Fruit fly (Drosophila melanogaster) whole organism, prepupa: ENCODE results near the gene GABA-B-R2.

Experiments
- CG11294 ChIP-seq: fragments of 200-800 bp; sonication (Bioruptor generic); IDR thresholded peaks from 2 replicates; pipeline ENCODE4 v1.3.6; 2022; ENCODE audit warnings: missing biosample characterization, missing genetic modification characterization
- CG11762 ChIP-seq: fragments of 200-800 bp; sonication (Bioruptor generic); optimal IDR thresholded peaks from 3 replicates; lab custom pipeline; 2016; ENCODE audit warnings: missing biosample characterization, missing genetic modification characterization; ENCODE audit not compliant: insufficient read depth
- CG15336 ChIP-seq: fragments of 200-800 bp; sonication (Bioruptor generic); IDR thresholded peaks from 2 replicates; pipeline ENCODE4 v1.3.6; 2022; ENCODE audit warnings: missing biosample characterization, missing genetic modification characterization
- CG1621 ChIP-seq: fragments of 200-800 bp; sonication (Bioruptor generic); optimal IDR thresholded peaks from 3 replicates; lab custom pipeline; 2018; ENCODE audit warnings: missing biosample characterization, mild to moderate bottlenecking, missing genetic modification characterization
- CG3032 ChIP-seq: fragments of 200-800 bp; optimal IDR thresholded peaks from 2 replicates; lab custom pipeline; 2019; ENCODE audit warnings: missing biosample characterization, mild to moderate bottlenecking, missing genetic modification characterization, moderate library complexity
- CG32006 ChIP-seq: fragments of 200-800 bp; sonication (Bioruptor generic); optimal IDR thresholded peaks from 3 replicates; lab custom pipeline; 2017; ENCODE audit warnings: missing biosample characterization, mild to moderate bottlenecking, missing genetic modification characterization
- CG3919 ChIP-seq: fragments of 200-800 bp; sonication (Bioruptor generic); optimal IDR thresholded peaks from 3 replicates; lab custom pipeline; 2016; ENCODE audit warnings: missing biosample characterization, missing genetic modification characterization
- CG4318 ChIP-seq: fragments of 200-800 bp; sonication (Bioruptor generic); optimal IDR thresholded peaks from 3 replicates; lab custom pipeline; 2017; ENCODE audit warnings: missing biosample characterization, mild to moderate bottlenecking, missing genetic modification characterization
- CG6163 ChIP-seq: fragments of 200-800 bp; sonication (Bioruptor generic); IDR thresholded peaks from 3 replicates; pipeline ENCODE4 v1.3.6; 2022; ENCODE audit warnings: missing biosample characterization, missing genetic modification characterization
- CG6276 ChIP-seq: fragments of 200-800 bp; sonication (Bioruptor generic); optimal IDR thresholded peaks from 2 replicates; lab custom pipeline; 2017; ENCODE audit warnings: missing biosample characterization, mild to moderate bottlenecking, missing genetic modification characterization
- CG6808 ChIP-seq: fragments of 200-800 bp; sonication (Bioruptor generic); optimal IDR thresholded peaks from 3 replicates; lab custom pipeline; 2017; ENCODE audit warnings: missing biosample characterization, missing genetic modification characterization, mild to moderate bottlenecking, moderate library complexity, missing genetic modification reagents
- CG6854 ChIP-seq: fragments of 200-800 bp; sonication (Bioruptor generic); optimal IDR thresholded peaks from 2 replicates; lab custom pipeline; 2017; ENCODE audit warnings: missing biosample characterization, mild to moderate bottlenecking, missing genetic modification characterization
- CG7368 ChIP-seq: fragments of 200-800 bp; sonication (Bioruptor generic); optimal IDR thresholded peaks from 3 replicates; lab custom pipeline; 2016; ENCODE audit warnings: missing biosample characterization, missing genetic modification characterization
- CG8119 ChIP-seq: fragments of 200-800 bp; sonication (Bioruptor generic); IDR thresholded peaks from 3 replicates; pipeline ENCODE4 v1.3.6; 2022; ENCODE audit warnings: missing biosample characterization, missing genetic modification characterization
- Eip75B ChIP-seq: fragments of 200-800 bp; sonication (Bioruptor generic); optimal IDR thresholded peaks from 3 replicates; lab custom pipeline; 2016; ENCODE audit warnings: missing biosample characterization, missing genetic modification characterization
- Eip78C ChIP-seq: fragments of 200-800 bp; sonication (Bioruptor generic); peaks from one replicate; lab custom pipeline; 2016; ENCODE audit warnings: missing biosample characterization, missing genetic modification characterization
- Eip93F ChIP-seq: fragments of 200-800 bp; sonication (Bioruptor generic); optimal IDR thresholded peaks from 2 replicates; lab custom pipeline; 2016; ENCODE audit warnings: missing biosample characterization, mild to moderate bottlenecking, missing genetic modification characterization
- Ets96B ChIP-seq: fragments of 200-800 bp; optimal IDR thresholded peaks from 2 replicates; lab custom pipeline; 2019; ENCODE audit warnings: missing biosample characterization, mild to moderate bottlenecking, missing genetic modification characterization, moderate library complexity
- Hr38 ChIP-seq: sonication (Bioruptor generic); optimal IDR thresholded peaks from 2 replicates; lab custom pipeline; 2016; ENCODE audit warnings: missing biosample characterization, missing genetic modification characterization
- Hr39 ChIP-seq: fragments of 200-800 bp; sonication (Bioruptor generic); optimal IDR thresholded peaks from 2 replicates; lab custom pipeline; 2016; ENCODE audit warnings: missing biosample characterization, missing genetic modification characterization
- Hr4 ChIP-seq: fragments of 200-800 bp; sonication (Bioruptor generic); optimal IDR thresholded peaks from 3 replicates; lab custom pipeline; 2016; ENCODE audit warnings: missing biosample characterization, missing genetic modification characterization
- Lpt ChIP-seq: fragments of 200-800 bp; sonication (Bioruptor generic); optimal IDR thresholded peaks from 3 replicates; lab custom pipeline; 2016; ENCODE audit warnings: missing biosample characterization, missing genetic modification characterization
- Met ChIP-seq: fragments of 200-800 bp; sonication (Bioruptor generic); optimal IDR thresholded peaks from 3 replicates; lab custom pipeline; 2016; ENCODE audit warnings: missing biosample characterization, missing genetic modification characterization
- OdsH ChIP-seq: fragments of 200-800 bp; sonication (Bioruptor generic); optimal IDR thresholded peaks from 3 replicates; lab custom pipeline; 2016; ENCODE audit warnings: missing biosample characterization, missing genetic modification characterization
- Smox ChIP-seq: fragments of 200-800 bp; sonication (Bioruptor generic); optimal IDR thresholded peaks from 3 replicates; lab custom pipeline; 2016; ENCODE audit warnings: missing biosample characterization, missing genetic modification characterization
- achi ChIP-seq: fragments of 200-800 bp; sonication (Bioruptor generic); optimal IDR thresholded peaks from 3 replicates; lab custom pipeline; 2016; ENCODE audit warnings: missing biosample characterization, missing genetic modification characterization
- acj6 ChIP-seq: fragments of 200-800 bp; sonication (Bioruptor generic); optimal IDR thresholded peaks from 3 replicates; lab custom pipeline; 2016; ENCODE audit warnings: missing biosample characterization, missing genetic modification characterization
- dac ChIP-seq: fragments of 200-800 bp; sonication (Bioruptor generic); optimal IDR thresholded peaks from 2 replicates; lab custom pipeline; 2017; ENCODE audit warnings: missing biosample characterization, mild to moderate bottlenecking, missing genetic modification characterization
- dsx ChIP-seq: fragments of 200-800 bp; optimal IDR thresholded peaks from 3 replicates; lab custom pipeline; 2019; ENCODE audit warnings: missing biosample characterization, mild to moderate bottlenecking, missing genetic modification characterization, moderate library complexity; ENCODE audit not compliant: poor library complexity, severe bottlenecking
- eg ChIP-seq: fragments of 200-800 bp; sonication (Bioruptor generic); IDR thresholded peaks from 3 replicates; pipeline ENCODE4 v1.3.6; 2022; ENCODE audit warnings: missing biosample characterization, missing genetic modification characterization
- esn ChIP-seq: fragments of 200-800 bp; sonication (Bioruptor generic); optimal IDR thresholded peaks from 2 replicates; lab custom pipeline; 2016; ENCODE audit warnings: missing biosample characterization, mild to moderate bottlenecking, missing genetic modification characterization, moderate library complexity
- fd85E ChIP-seq: fragments of 200-800 bp; sonication (Bioruptor generic); optimal IDR thresholded peaks from 3 replicates; lab custom pipeline; 2016; ENCODE audit warnings: missing biosample characterization, missing genetic modification characterization
- fkh ChIP-seq: fragments of 200-800 bp; sonication (Bioruptor generic); optimal IDR thresholded peaks from 3 replicates; lab custom pipeline; 2017; ENCODE audit warnings: missing biosample characterization, mild to moderate bottlenecking, missing genetic modification characterization, moderate library complexity
- lz ChIP-seq: fragments of 200-800 bp; sonication (Bioruptor generic); optimal IDR thresholded peaks from 3 replicates; lab custom pipeline; 2016; ENCODE audit warnings: missing biosample characterization, missing genetic modification characterization
- net ChIP-seq: fragments of 200-800 bp; sonication (Bioruptor generic); optimal IDR thresholded peaks from 3 replicates; lab custom pipeline; 2016; ENCODE audit warnings: missing biosample characterization, missing genetic modification characterization
- pdm3 ChIP-seq: fragments of 200-800 bp; sonication (Bioruptor generic); optimal IDR thresholded peaks from 3 replicates; lab custom pipeline; 2016; ENCODE audit warnings: missing biosample characterization, missing genetic modification characterization
- ss ChIP-seq, 2 experiments: fragments of 200-800 bp; sonication (Bioruptor generic); optimal IDR thresholded peaks; 2 replicates in 1 of 2; 3 replicates in 1 of 2; lab custom pipeline; 2017 to 2018; ENCODE audit warnings: mild to moderate bottlenecking in 2 of 2, missing biosample characterization in 2 of 2, missing genetic modification characterization in 2 of 2, moderate library complexity in 1 of 2
- svp ChIP-seq: fragments of 200-800 bp; sonication (Bioruptor generic); peaks from one replicate; lab custom pipeline; 2016; ENCODE audit warnings: missing biosample characterization, missing genetic modification characterization
- topi ChIP-seq: fragments of 200-800 bp; sonication (Bioruptor generic); optimal IDR thresholded peaks from 3 replicates; lab custom pipeline; 2016; ENCODE audit warnings: missing biosample characterization, missing genetic modification characterization

The GABA-B-R2 gene

dm6 chr3R:21823076-21823475 lies 47.4 kb upstream of the GABA-B-R2 start (continued):
- TF ChIP-seq achi (GFP tag; lab: Kevin White, UChicago), result peak; percentile 34
- peak; percentile 5 for TF ChIP-seq dsx (GFP tag; lab: Kevin White, UChicago)
- 0 out of 3 replicates have a peak, but pooled peaks have one; percentile 37 for TF ChIP-seq CG6163 (GFP tag; lab: Robert Waterston, UW)
- TF ChIP-seq Eip75B (GFP tag; lab: Kevin White, UChicago), result no peak
- TF ChIP-seq CG6854 (GFP tag; lab: Kevin White, UChicago), result peak; percentile 78
- TF ChIP-seq Met (GFP tag; lab: Kevin White, UChicago), result peak; percentile 8
- no peak for TF ChIP-seq CG4318 (GFP tag; lab: Kevin White, UChicago)
- no peak for TF ChIP-seq fd85E (GFP tag; lab: Kevin White, UChicago)
- TF ChIP-seq Hr39 (GFP tag; lab: Kevin White, UChicago), result no peak
- no peak for TF ChIP-seq OdsH (GFP tag; lab: Kevin White, UChicago)
- TF ChIP-seq Eip93F (GFP tag; lab: Kevin White, UChicago), result no peak
- no peak for TF ChIP-seq net (GFP tag; lab: Kevin White, UChicago)
- TF ChIP-seq Lpt (GFP tag; lab: Kevin White, UChicago), result no peak
- peak; percentile 13 for TF ChIP-seq acj6 (GFP tag; lab: Kevin White, UChicago)
- TF ChIP-seq ss (GFP tag; optimal IDR thresholded peaks at IDR 0.05; lab: Kevin White, UChicago), result peak; percentile 51 to 74
- no peak for TF ChIP-seq CG1621 (tag; lab: Kevin White, UChicago)

- TF ChIP-seq CG32006 (GFP tag; lab: Kevin White, UChicago), result no peak
- no peak for TF ChIP-seq net (GFP tag; lab: Kevin White, UChicago)
- TF ChIP-seq CG11294 (GFP tag; lab: Robert Waterston, UW), result no peak
- TF ChIP-seq CG8119 (GFP tag; lab: Robert Waterston, UW), result no peak
- no peak for TF ChIP-seq CG15336
- TF ChIP-seq acj6 (GFP tag; lab: Kevin White, UChicago), result no peak
- TF ChIP-seq CG7368, result no peak
- no peak for TF ChIP-seq CG6808 (GFP tag; lab: Kevin White, UChicago)
- TF ChIP-seq CG11762 (GFP tag; lab: Kevin White, UChicago), result no peak
- TF ChIP-seq Lpt (GFP tag; lab: Kevin White, UChicago), result no peak
- no peak for TF ChIP-seq Smox (GFP tag; lab: Kevin White, UChicago)
- TF ChIP-seq Hr4 (GFP tag; lab: Kevin White, UChicago), result peak; percentile 3
- no peak for TF ChIP-seq lz (GFP tag; lab: Kevin White, UChicago)
- peak; percentile 5 for TF ChIP-seq Hr39 (GFP tag; lab: Kevin White, UChicago)
- TF ChIP-seq dsx (GFP tag; lab: Kevin White, UChicago), result no peak
- no peak for TF ChIP-seq CG1621 (tag; lab: Kevin White, UChicago)
- TF ChIP-seq CG3919 (GFP tag; lab: Kevin White, UChicago), result no peak
- no peak for TF ChIP-seq CG6854 (GFP tag; lab: Kevin White, UChicago)
- TF ChIP-seq CG6276 (GFP tag; lab: Kevin White, UChicago), result no peak
- no peak for TF ChIP-seq Ets96B (tag; lab: Kevin White, UChicago)
- TF ChIP-seq fkh, result peak; percentile 73
- no peak for TF ChIP-seq Hr38 (GFP tag; lab: Kevin White, UChicago)
- TF ChIP-seq dac, result no peak
- TF ChIP-seq eg (GFP tag; lab: Robert Waterston, UW), result no peak
- no peak for TF ChIP-seq Eip78C (GFP tag; lab: Kevin White, UChicago)
- TF ChIP-seq fd85E (GFP tag; lab: Kevin White, UChicago), result no peak
- peak; percentile 6 for TF ChIP-seq pdm3
- no peak for TF ChIP-seq Eip93F (GFP tag; lab: Kevin White, UChicago)
- TF ChIP-seq Eip75B (GFP tag; lab: Kevin White, UChicago), result no peak
- TF ChIP-seq esn (GFP tag; lab: Kevin White, UChicago), result peak; percentile 19
- no peak for TF ChIP-seq CG3032 (tag; lab: Kevin White, UChicago)
- no peak for TF ChIP-seq topi (GFP tag; lab: Kevin White, UChicago)
- TF ChIP-seq ss (GFP tag; optimal IDR thresholded peaks at IDR 0.05; lab: Kevin White, UChicago), result no peak
- TF ChIP-seq svp, result peak; percentile 52
- no peak for TF ChIP-seq CG6163 (GFP tag; lab: Robert Waterston, UW)
Measured at dm6 chr3R:21822562-21822933, 46.9 kb upstream of the GABA-B-R2 start, which contains the start of gene CASK. CASK (minus strand) TSS chr3R:21822674.
